Fruit fly (Drosophila melanogaster) whole organism, prepupa: Measurements from ENCODE around the gene Pp1-13C.
A peak's percentile ranks its signal among the peaks of the same experiment; 100 is the strongest.

Source experiments
- Blimp-1 ChIP-seq: fragments of 200-800 bp; sonication (Bioruptor generic); optimal IDR thresholded peaks from 3 replicates; lab custom pipeline; 2017; ENCODE audit warnings: missing biosample characterization, missing genetic modification characterization, mild to moderate bottlenecking, moderate library complexity, missing genetic modification reagents
- CG10669 ChIP-seq: fragments of 200-800 bp; sonication (Bioruptor generic); optimal IDR thresholded peaks from 3 replicates; lab custom pipeline; 2018; ENCODE audit warnings: missing biosample characterization, mild to moderate bottlenecking, missing genetic modification characterization, moderate library complexity
- CG11294 ChIP-seq: fragments of 200-800 bp; sonication (Bioruptor generic); IDR thresholded peaks from 2 replicates; pipeline ENCODE4 v1.3.6; 2022; ENCODE audit warnings: missing biosample characterization, missing genetic modification characterization
- CG11762 ChIP-seq: fragments of 200-800 bp; sonication (Bioruptor generic); optimal IDR thresholded peaks from 3 replicates; lab custom pipeline; 2016; ENCODE audit warnings: missing biosample characterization, missing genetic modification characterization; ENCODE audit not compliant: insufficient read depth
- CG15336 ChIP-seq: fragments of 200-800 bp; sonication (Bioruptor generic); IDR thresholded peaks from 2 replicates; pipeline ENCODE4 v1.3.6; 2022; ENCODE audit warnings: missing biosample characterization, missing genetic modification characterization
- CG1621 ChIP-seq: fragments of 200-800 bp; sonication (Bioruptor generic); optimal IDR thresholded peaks from 3 replicates; lab custom pipeline; 2018; ENCODE audit warnings: missing biosample characterization, mild to moderate bottlenecking, missing genetic modification characterization
- CG16779 ChIP-seq: fragments of 200-800 bp; sonication (Bioruptor generic); optimal IDR thresholded peaks from 3 replicates; lab custom pipeline; 2017; ENCODE audit warnings: missing biosample characterization, mild to moderate bottlenecking, missing genetic modification characterization
- CG3032 ChIP-seq: fragments of 200-800 bp; optimal IDR thresholded peaks from 2 replicates; lab custom pipeline; 2019; ENCODE audit warnings: missing biosample characterization, mild to moderate bottlenecking, missing genetic modification characterization, moderate library complexity
- CG31627 ChIP-seq: fragments of 200-800 bp; sonication (Bioruptor generic); optimal IDR thresholded peaks from 3 replicates; lab custom pipeline; 2016; ENCODE audit warnings: missing biosample characterization, missing genetic modification characterization
- CG32006 ChIP-seq: fragments of 200-800 bp; sonication (Bioruptor generic); optimal IDR thresholded peaks from 3 replicates; lab custom pipeline; 2017; ENCODE audit warnings: missing biosample characterization, mild to moderate bottlenecking, missing genetic modification characterization
- CG34406 ChIP-seq: fragments of 200-800 bp; sonication (Bioruptor generic); optimal IDR thresholded peaks from 3 replicates; lab custom pipeline; 2016; ENCODE audit warnings: missing biosample characterization, missing genetic modification characterization
- CG3919 ChIP-seq: fragments of 200-800 bp; sonication (Bioruptor generic); optimal IDR thresholded peaks from 3 replicates; lab custom pipeline; 2016; ENCODE audit warnings: missing biosample characterization, missing genetic modification characterization
- CG6163 ChIP-seq: fragments of 200-800 bp; sonication (Bioruptor generic); IDR thresholded peaks from 3 replicates; pipeline ENCODE4 v1.3.6; 2022; ENCODE audit warnings: missing biosample characterization, missing genetic modification characterization
- CG6276 ChIP-seq: fragments of 200-800 bp; sonication (Bioruptor generic); optimal IDR thresholded peaks from 2 replicates; lab custom pipeline; 2017; ENCODE audit warnings: missing biosample characterization, mild to moderate bottlenecking, missing genetic modification characterization
- CG6792 ChIP-seq: fragments of 200-800 bp; sonication (Bioruptor generic); optimal IDR thresholded peaks from 3 replicates; lab custom pipeline; 2016; ENCODE audit warnings: missing biosample characterization, missing genetic modification characterization
- CG6808 ChIP-seq: fragments of 200-800 bp; sonication (Bioruptor generic); optimal IDR thresholded peaks from 3 replicates; lab custom pipeline; 2017; ENCODE audit warnings: missing biosample characterization, missing genetic modification characterization, mild to moderate bottlenecking, moderate library complexity, missing genetic modification reagents
- CG6854 ChIP-seq: fragments of 200-800 bp; sonication (Bioruptor generic); optimal IDR thresholded peaks from 2 replicates; lab custom pipeline; 2017; ENCODE audit warnings: missing biosample characterization, mild to moderate bottlenecking, missing genetic modification characterization
- CG7368 ChIP-seq: fragments of 200-800 bp; sonication (Bioruptor generic); optimal IDR thresholded peaks from 3 replicates; lab custom pipeline; 2016; ENCODE audit warnings: missing biosample characterization, missing genetic modification characterization
- CG8119 ChIP-seq: fragments of 200-800 bp; sonication (Bioruptor generic); IDR thresholded peaks from 3 replicates; pipeline ENCODE4 v1.3.6; 2022; ENCODE audit warnings: missing biosample characterization, missing genetic modification characterization
- CG8632 ChIP-seq: fragments of 200-800 bp; sonication (Bioruptor generic); optimal IDR thresholded peaks from 3 replicates; lab custom pipeline; 2016; ENCODE audit warnings: missing biosample characterization, missing genetic modification characterization
- CG9139 ChIP-seq: fragments of 200-800 bp; sonication (Bioruptor generic); optimal IDR thresholded peaks from 3 replicates; lab custom pipeline; 2017; ENCODE audit warnings: missing biosample characterization, mild to moderate bottlenecking, missing genetic modification characterization
- Eip78C ChIP-seq: fragments of 200-800 bp; sonication (Bioruptor generic); peaks from one replicate; lab custom pipeline; 2016; ENCODE audit warnings: missing biosample characterization, missing genetic modification characterization
- Eip93F ChIP-seq: fragments of 200-800 bp; sonication (Bioruptor generic); optimal IDR thresholded peaks from 2 replicates; lab custom pipeline; 2016; ENCODE audit warnings: missing biosample characterization, mild to moderate bottlenecking, missing genetic modification characterization
- Ets21C ChIP-seq: fragments of 200-800 bp; sonication (Bioruptor generic); optimal IDR thresholded peaks from 3 replicates; lab custom pipeline; 2016; ENCODE audit warnings: missing biosample characterization, missing genetic modification characterization
- Ets96B ChIP-seq: fragments of 200-800 bp; optimal IDR thresholded peaks from 2 replicates; lab custom pipeline; 2019; ENCODE audit warnings: missing biosample characterization, mild to moderate bottlenecking, missing genetic modification characterization, moderate library complexity
- Hr4 ChIP-seq: fragments of 200-800 bp; sonication (Bioruptor generic); optimal IDR thresholded peaks from 3 replicates; lab custom pipeline; 2016; ENCODE audit warnings: missing biosample characterization, missing genetic modification characterization
- Lpt ChIP-seq: fragments of 200-800 bp; sonication (Bioruptor generic); optimal IDR thresholded peaks from 3 replicates; lab custom pipeline; 2016; ENCODE audit warnings: missing biosample characterization, missing genetic modification characterization
- Met ChIP-seq: fragments of 200-800 bp; sonication (Bioruptor generic); optimal IDR thresholded peaks from 3 replicates; lab custom pipeline; 2016; ENCODE audit warnings: missing biosample characterization, missing genetic modification characterization
- OdsH ChIP-seq: fragments of 200-800 bp; sonication (Bioruptor generic); optimal IDR thresholded peaks from 3 replicates; lab custom pipeline; 2016; ENCODE audit warnings: missing biosample characterization, missing genetic modification characterization
- Smox ChIP-seq: fragments of 200-800 bp; sonication (Bioruptor generic); optimal IDR thresholded peaks from 3 replicates; lab custom pipeline; 2016; ENCODE audit warnings: missing biosample characterization, missing genetic modification characterization
- Sox102F ChIP-seq: fragments of 200-800 bp; sonication (Bioruptor generic); optimal IDR thresholded peaks from 2 replicates; lab custom pipeline; 2016; ENCODE audit warnings: missing biosample characterization, mild to moderate bottlenecking, missing genetic modification characterization
- Sox14 ChIP-seq: fragments of 200-800 bp; sonication (Bioruptor generic); optimal IDR thresholded peaks from 3 replicates; lab custom pipeline; 2016; ENCODE audit warnings: missing biosample characterization, missing genetic modification characterization
- Sox15 ChIP-seq: fragments of 200-800 bp; sonication (Bioruptor generic); optimal IDR thresholded peaks from 3 replicates; lab custom pipeline; 2016; ENCODE audit warnings: missing biosample characterization, missing genetic modification characterization
- achi ChIP-seq: fragments of 200-800 bp; sonication (Bioruptor generic); optimal IDR thresholded peaks from 3 replicates; lab custom pipeline; 2016; ENCODE audit warnings: missing biosample characterization, missing genetic modification characterization
- acj6 ChIP-seq: fragments of 200-800 bp; sonication (Bioruptor generic); optimal IDR thresholded peaks from 3 replicates; lab custom pipeline; 2016; ENCODE audit warnings: missing biosample characterization, missing genetic modification characterization
- cyc ChIP-seq: fragments of 200-800 bp; sonication (Bioruptor generic); optimal IDR thresholded peaks from 3 replicates; lab custom pipeline; 2016; ENCODE audit warnings: missing biosample characterization, missing genetic modification characterization
- dac ChIP-seq: fragments of 200-800 bp; sonication (Bioruptor generic); optimal IDR thresholded peaks from 2 replicates; lab custom pipeline; 2017; ENCODE audit warnings: missing biosample characterization, mild to moderate bottlenecking, missing genetic modification characterization
- dsx ChIP-seq: fragments of 200-800 bp; optimal IDR thresholded peaks from 3 replicates; lab custom pipeline; 2019; ENCODE audit warnings: missing biosample characterization, mild to moderate bottlenecking, missing genetic modification characterization, moderate library complexity; ENCODE audit not compliant: poor library complexity, severe bottlenecking
- eg ChIP-seq: fragments of 200-800 bp; sonication (Bioruptor generic); IDR thresholded peaks from 3 replicates; pipeline ENCODE4 v1.3.6; 2022; ENCODE audit warnings: missing biosample characterization, missing genetic modification characterization
- esn ChIP-seq: fragments of 200-800 bp; sonication (Bioruptor generic); optimal IDR thresholded peaks from 2 replicates; lab custom pipeline; 2016; ENCODE audit warnings: missing biosample characterization, mild to moderate bottlenecking, missing genetic modification characterization, moderate library complexity
- fd59A ChIP-seq: fragments of 200-800 bp; sonication (Bioruptor generic); optimal IDR thresholded peaks from 2 replicates; lab custom pipeline; 2017; ENCODE audit warnings: missing biosample characterization, mild to moderate bottlenecking, missing genetic modification characterization, missing genetic modification reagents
- fd85E ChIP-seq: fragments of 200-800 bp; sonication (Bioruptor generic); optimal IDR thresholded peaks from 3 replicates; lab custom pipeline; 2016; ENCODE audit warnings: missing biosample characterization, missing genetic modification characterization
- fkh ChIP-seq: fragments of 200-800 bp; sonication (Bioruptor generic); optimal IDR thresholded peaks from 3 replicates; lab custom pipeline; 2017; ENCODE audit warnings: missing biosample characterization, mild to moderate bottlenecking, missing genetic modification characterization, moderate library complexity
- lz ChIP-seq: fragments of 200-800 bp; sonication (Bioruptor generic); optimal IDR thresholded peaks from 3 replicates; lab custom pipeline; 2016; ENCODE audit warnings: missing biosample characterization, missing genetic modification characterization
- net ChIP-seq: fragments of 200-800 bp; sonication (Bioruptor generic); optimal IDR thresholded peaks from 3 replicates; lab custom pipeline; 2016; ENCODE audit warnings: missing biosample characterization, missing genetic modification characterization
- pdm3 ChIP-seq: fragments of 200-800 bp; sonication (Bioruptor generic); optimal IDR thresholded peaks from 3 replicates; lab custom pipeline; 2016; ENCODE audit warnings: missing biosample characterization, missing genetic modification characterization
- salr ChIP-seq, 2 experiments: fragments of 200-800 bp; sonication (Bioruptor generic); optimal IDR thresholded peaks; 3 replicates each; lab custom pipeline; 2016 to 2018; ENCODE audit warnings: missing biosample characterization in 2 of 2, missing genetic modification characterization in 2 of 2, mild to moderate bottlenecking in 1 of 2
- spab ChIP-seq: fragments of 200-800 bp; sonication (Bioruptor generic); optimal IDR thresholded peaks from 2 replicates; lab custom pipeline; 2017; ENCODE audit warnings: missing biosample characterization, mild to moderate bottlenecking, missing genetic modification characterization, missing genetic modification reagents
- ss ChIP-seq, 2 experiments: fragments of 200-800 bp; sonication (Bioruptor generic); optimal IDR thresholded peaks; 2 replicates in 1 of 2; 3 replicates in 1 of 2; lab custom pipeline; 2017 to 2018; ENCODE audit warnings: mild to moderate bottlenecking in 2 of 2, missing biosample characterization in 2 of 2, missing genetic modification characterization in 2 of 2, moderate library complexity in 1 of 2
- svp ChIP-seq: fragments of 200-800 bp; sonication (Bioruptor generic); peaks from one replicate; lab custom pipeline; 2016; ENCODE audit warnings: missing biosample characterization, missing genetic modification characterization
- topi ChIP-seq: fragments of 200-800 bp; sonication (Bioruptor generic); optimal IDR thresholded peaks from 3 replicates; lab custom pipeline; 2016; ENCODE audit warnings: missing biosample characterization, missing genetic modification characterization
- vri ChIP-seq: fragments of 200-800 bp; sonication (Bioruptor generic); optimal IDR thresholded peaks from 3 replicates; lab custom pipeline; 2016; ENCODE audit warnings: missing biosample characterization, mild to moderate bottlenecking, missing genetic modification characterization

Pp1-13C gene

dm6 chrX:15320522-15320921 lies 40.3 kb downstream of the Pp1-13C start:
- peak; percentile 57 for TF ChIP-seq CG15336
- TF ChIP-seq acj6, result peak; percentile 4
- TF ChIP-seq pdm3 (GFP tag; lab: Kevin White, UChicago), result peak; percentile 39
- no peak for TF ChIP-seq Blimp-1 (GFP tag; lab: Kevin White, UChicago)
- TF ChIP-seq CG6163 (GFP tag; lab: Robert Waterston, UW), result peak; percentile 66; the same call in 2 of the 3 replicates
- no peak for TF ChIP-seq lz (GFP tag; lab: Kevin White, UChicago)
- peak; percentile 16 for TF ChIP-seq CG32006 (GFP tag; lab: Kevin White, UChicago)
- peak; percentile 45 for TF ChIP-seq CG16779 (tag; lab: Kevin White, UChicago)
- peak; percentile 11 for TF ChIP-seq CG3032
- no peak for TF ChIP-seq CG1621
- TF ChIP-seq eg (GFP tag; lab: Robert Waterston, UW), result peak; percentile 74
- TF ChIP-seq CG11294, result no peak
- TF ChIP-seq svp (GFP tag; lab: Kevin White, UChicago), result no peak
- no peak for TF ChIP-seq achi
- TF ChIP-seq CG31627 (GFP tag; lab: Kevin White, UChicago), result no peak
- no peak for TF ChIP-seq Smox
- no peak for TF ChIP-seq CG6854 (GFP tag; lab: Kevin White, UChicago)
- peak; percentile 76 for TF ChIP-seq CG6808 (GFP tag; lab: Kevin White, UChicago)
- TF ChIP-seq vri (GFP tag; lab: Kevin White, UChicago), result peak; percentile 70
- peak; percentile 33 for TF ChIP-seq Sox102F
- peak; percentile 43 for TF ChIP-seq net (GFP tag; lab: Kevin White, UChicago)
- peak; percentile 38 for TF ChIP-seq CG6276
- no peak for TF ChIP-seq Sox14 (GFP tag; lab: Kevin White, UChicago)
- peak; percentile 44 for TF ChIP-seq spab
- TF ChIP-seq fkh (GFP tag; lab: Kevin White, UChicago), result no peak
- TF ChIP-seq Met (GFP tag; lab: Kevin White, UChicago), result peak; percentile 13
- TF ChIP-seq OdsH (GFP tag; lab: Kevin White, UChicago), result peak; percentile 32
- peak; percentile 48 for TF ChIP-seq CG34406 (GFP tag; lab: Kevin White, UChicago)
- TF ChIP-seq dac (GFP tag; lab: Kevin White, UChicago), result no peak
- peak; percentile 53 for TF ChIP-seq CG11762 (GFP tag; lab: Kevin White, UChicago)
- TF ChIP-seq salr (GFP tag; optimal IDR thresholded peaks at IDR 0.05; lab: Kevin White, UChicago), result peak in 1 of 2 experiments; percentile 16
- no peak for TF ChIP-seq fd85E (GFP tag; lab: Kevin White, UChicago)
- no peak for TF ChIP-seq CG7368 (GFP tag; lab: Kevin White, UChicago)
- peak; percentile 47 for TF ChIP-seq CG8632 (GFP tag; lab: Kevin White, UChicago)
- TF ChIP-seq CG9139, result peak; percentile 55
- no peak for TF ChIP-seq topi
- no peak for TF ChIP-seq Ets21C
- peak; percentile 58 to 77 for TF ChIP-seq ss (GFP tag; optimal IDR thresholded peaks at IDR 0.05; lab: Kevin White, UChicago)
- peak; percentile 9 for TF ChIP-seq CG3919 (GFP tag; lab: Kevin White, UChicago)
- peak; percentile 17 for TF ChIP-seq dsx
- no peak for TF ChIP-seq fd59A (GFP tag; lab: Kevin White, UChicago)
- TF ChIP-seq Ets96B (tag; lab: Kevin White, UChicago), result peak; percentile 42
- TF ChIP-seq Eip93F, result peak; percentile 34
- TF ChIP-seq CG6792 (GFP tag; lab: Kevin White, UChicago), result peak; percentile 5
- peak; percentile 3 for TF ChIP-seq esn
- TF ChIP-seq Lpt (GFP tag; lab: Kevin White, UChicago), result peak; percentile 40
- peak; percentile 80 for TF ChIP-seq Eip78C (GFP tag; lab: Kevin White, UChicago)
- TF ChIP-seq CG10669 (GFP tag; lab: Kevin White, UChicago), result peak; percentile 24
- no peak for TF ChIP-seq cyc
- TF ChIP-seq Sox15 (GFP tag; lab: Kevin White, UChicago), result no peak
- peak; percentile 77 for TF ChIP-seq CG8119 (GFP tag; lab: Robert Waterston, UW)
- TF ChIP-seq Hr4, result peak; percentile 23
- TF ChIP-seq, all 60 proteins: peak for 33
